Fruit fly (Drosophila melanogaster): ENCODE measurements around the gene CG14292.
A peak's percentile ranks its signal among the peaks of the same experiment; 100 is the strongest.

CG14292 gene

DNA sequence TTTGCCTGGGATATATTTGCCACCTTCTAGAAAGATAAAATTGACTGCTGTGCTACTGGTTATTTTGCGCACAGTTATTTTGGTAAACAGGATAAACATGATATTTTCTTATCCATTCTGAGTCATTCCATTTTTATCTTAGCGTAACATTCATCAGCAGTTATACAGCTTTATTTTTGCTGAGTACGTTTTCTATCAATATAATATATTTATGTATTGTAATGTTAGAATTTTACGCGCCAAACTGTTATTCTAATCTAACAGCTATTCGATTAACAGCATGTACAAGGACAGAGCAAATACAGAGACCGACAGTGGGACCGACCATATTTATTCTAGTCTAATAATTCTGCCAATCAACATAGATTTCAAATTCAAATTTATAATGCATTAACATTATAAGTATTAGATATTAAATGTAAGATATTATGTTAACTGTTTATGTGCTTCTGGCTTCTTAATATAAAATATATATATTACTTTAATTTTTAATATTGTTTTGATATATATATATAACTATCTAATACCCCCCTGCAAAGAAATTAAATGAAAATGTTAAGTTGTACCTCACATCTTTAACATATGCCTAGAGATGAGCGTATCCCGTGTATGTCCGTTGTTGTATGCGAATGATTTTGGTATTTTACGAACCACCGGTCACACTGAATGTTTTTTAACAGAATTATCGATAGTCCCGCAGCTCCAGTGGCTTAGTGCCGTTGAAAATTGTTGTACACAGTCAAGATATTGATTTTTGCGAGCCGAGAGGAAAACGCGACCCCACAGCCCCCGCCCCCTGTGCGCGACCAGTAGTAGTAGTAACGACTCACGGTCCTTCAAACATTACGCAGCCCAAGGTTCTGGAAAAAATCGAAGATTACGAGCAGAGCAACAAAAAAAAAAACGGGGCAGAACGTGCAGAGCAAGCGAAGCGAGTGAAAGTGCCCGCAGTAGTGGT lies 745 bp upstream of the CG14292 start, which contains the start of gene EndoA (continued):
- peak; percentile 75 for TF ChIP-seq gem (tag; optimal IDR thresholded peaks at IDR 0.05)
- TF ChIP-seq CG4854 (GFP tag; optimal IDR thresholded peaks at IDR 0.05): no peak
- TF ChIP-seq Ravus (GFP tag; IDR thresholded peaks at IDR 0.05): no peak
- TF ChIP-seq Opbp (GFP tag; IDR thresholded peaks at IDR 0.05; ENCODE audit: partially characterized antibody): peak; percentile 72
- peak; percentile 1 for TF ChIP-seq dm (GFP tag; optimal IDR thresholded peaks at IDR 0.05)
- TF ChIP-seq Rx (GFP tag; IDR thresholded peaks at IDR 0.05): no peak
- no peak for TF ChIP-seq pnt (GFP tag; optimal IDR thresholded peaks at IDR 0.05)
- TF ChIP-seq trh (GFP tag; optimal IDR thresholded peaks at IDR 0.05): no peak
- no peak for TF ChIP-seq CG1024 (GFP tag; IDR thresholded peaks at IDR 0.05)
- peak; percentile 28 for TF ChIP-seq ind (GFP tag; optimal IDR thresholded peaks at IDR 0.05)
- TF ChIP-seq CG31388 (GFP tag; optimal IDR thresholded peaks at IDR 0.05): no peak
- TF ChIP-seq CG5245 (GFP tag; optimal IDR thresholded peaks at IDR 0.05): no peak
- TF ChIP-seq CG4424 (GFP tag; optimal IDR thresholded peaks at IDR 0.05): peak; percentile 2
- TF ChIP-seq CG17186 (GFP tag; optimal IDR thresholded peaks at IDR 0.05): no peak
- TF ChIP-seq chn (GFP tag; optimal IDR thresholded peaks at IDR 0.05): no peak
- peak; percentile 64 for TF ChIP-seq vnd (GFP tag; IDR thresholded peaks at IDR 0.05; ENCODE audit: partially characterized antibody)
- no peak for TF ChIP-seq klu (GFP tag; IDR thresholded peaks at IDR 0.05)
- peak; percentile 73 for TF ChIP-seq CG12391 (tag; optimal IDR thresholded peaks at IDR 0.05)
- peak; percentile 58 for TF ChIP-seq tap (tag; optimal IDR thresholded peaks at IDR 0.05)
- no peak for TF ChIP-seq CG5953 (GFP tag; IDR thresholded peaks at IDR 0.05)
- TF ChIP-seq CG8281 (tag; optimal IDR thresholded peaks at IDR 0.05): peak; percentile 27
- peak; percentile 56; the same call in 1 of the 2 replicates for TF ChIP-seq slbo (GFP tag; IDR thresholded peaks at IDR 0.05)
- TF ChIP-seq Hsf (GFP tag; optimal IDR thresholded peaks at IDR 0.05): peak; percentile 5
- TF ChIP-seq tin (GFP tag; optimal IDR thresholded peaks at IDR 0.05): peak; percentile 51
- no peak for TF ChIP-seq CG1832 (GFP tag; optimal IDR thresholded peaks at IDR 0.05)
- peak; percentile 72 for TF ChIP-seq CG17829 (tag; optimal IDR thresholded peaks at IDR 0.05)
- TF ChIP-seq CG7987 (GFP tag; optimal IDR thresholded peaks at IDR 0.05): peak; percentile 13
- TF ChIP-seq Jarid2 (GFP tag; optimal IDR thresholded peaks at IDR 0.05): peak; percentile 73
- no peak for TF ChIP-seq CG1647 (GFP tag; optimal IDR thresholded peaks at IDR 0.05)
- no peak for TF ChIP-seq sc (optimal IDR thresholded peaks at IDR 0.05)
- no peak for TF ChIP-seq sc (GFP tag; optimal IDR thresholded peaks at IDR 0.05)
- TF ChIP-seq Dip3 (GFP tag; optimal IDR thresholded peaks at IDR 0.05): no peak
- no peak for TF ChIP-seq yki (optimal IDR thresholded peaks at IDR 0.05)
- peak; percentile 46 for TF ChIP-seq sens (GFP tag)
- TF ChIP-seq sna (GFP tag; IDR thresholded peaks at IDR 0.05; ENCODE audit: partially characterized antibody): peak; percentile 67
- TF ChIP-seq tll (GFP tag; optimal IDR thresholded peaks at IDR 0.05): peak in 1 of 2 experiments; percentile 34
- TF ChIP-seq CG9727 (GFP tag; optimal IDR thresholded peaks at IDR 0.05): peak; percentile 67
- peak; percentile 78; the same call in 1 of the 2 replicates for TF ChIP-seq CG32532 (GFP tag; IDR thresholded peaks at IDR 0.05)
- no peak for TF ChIP-seq ttk (GFP tag; IDR thresholded peaks at IDR 0.05)
- TF ChIP-seq CG9609 (GFP tag; optimal IDR thresholded peaks at IDR 0.05): peak; percentile 16
- no peak for TF ChIP-seq CG4328 (GFP tag; optimal IDR thresholded peaks at IDR 0.05)
- peak; percentile 81 for TF ChIP-seq Med (GFP tag)
- peak; percentile 41 for TF ChIP-seq Fer3 (tag; optimal IDR thresholded peaks at IDR 0.05)
- peak; percentile 67 for TF ChIP-seq CG9797 (GFP tag; optimal IDR thresholded peaks at IDR 0.05)
- TF ChIP-seq zen2 (GFP tag; IDR thresholded peaks at IDR 0.05; ENCODE audit: partially characterized antibody): peak; percentile 41; the same call in 1 of the 3 replicates
- peak; percentile 43 for TF ChIP-seq HmgZ (tag; optimal IDR thresholded peaks at IDR 0.05)
- TF ChIP-seq Sin3A (optimal IDR thresholded peaks at IDR 0.05): peak; percentile 18
- TF ChIP-seq CG34376 (GFP tag; optimal IDR thresholded peaks at IDR 0.05): no peak
- no peak for TF ChIP-seq Sry-β (GFP tag; optimal IDR thresholded peaks at IDR 0.05)
- peak; percentile 22 for TF ChIP-seq az2 (GFP tag; optimal IDR thresholded peaks at IDR 0.05)
